Worm (Caenorhabditis elegans): ENCODE measurements around the gene F07H5.10.

F07H5.10 gene

ce11 chrII:8820126-8820972 is 12.0 kb upstream of the F07H5.10 start:
- peak; percentile 4 for TF ChIP-seq snu-23 (GFP tag; optimal IDR thresholded peaks at IDR 0.05)
- TF ChIP-seq pax-3 (tag; optimal IDR thresholded peaks at IDR 0.05) = no peak
- no peak for TF ChIP-seq lsy-2 (tag; optimal IDR thresholded peaks at IDR 0.05)
- TF ChIP-seq zip-4 (GFP tag; optimal IDR thresholded peaks at IDR 0.05) = no peak
- no peak for TF ChIP-seq nhr-12 (tag; optimal IDR thresholded peaks at IDR 0.05)
- peak; percentile 48 for TF ChIP-seq nhr-47 (tag; optimal IDR thresholded peaks at IDR 0.05)
- peak in 1 of 2 experiments; percentile 1 for TF ChIP-seq efl-1 (optimal IDR thresholded peaks at IDR 0.05)
- TF ChIP-seq efl-1 (GFP tag; optimal IDR thresholded peaks at IDR 0.05 in 1 of 2) = peak in 1 of 2 experiments; percentile 89
- TF ChIP-seq unc-62 (GFP tag; optimal IDR thresholded peaks at IDR 0.05) = no peak
- TF ChIP-seq egl-27 (tag; optimal IDR thresholded peaks at IDR 0.05) = no peak
- TF ChIP-seq hlh-17 (GFP tag; optimal IDR thresholded peaks at IDR 0.05; ENCODE audit: borderline replicate concordance) = no peak
- peak; percentile 28 for TF ChIP-seq lir-3 (tag; optimal IDR thresholded peaks at IDR 0.05; ENCODE audit: poor library complexity)
- no peak for TF ChIP-seq tlp-1 (tag; optimal IDR thresholded peaks at IDR 0.05)
- no peak for TF ChIP-seq unc-130 (tag; optimal IDR thresholded peaks at IDR 0.05)
- peak; percentile 35 for TF ChIP-seq aly-2 (tag; optimal IDR thresholded peaks at IDR 0.05)
- TF ChIP-seq isw-1 (GFP tag; IDR thresholded peaks at IDR 0.05) = no peak
- no peak for TF ChIP-seq unc-86 (tag; optimal IDR thresholded peaks at IDR 0.05)
- no peak for TF ChIP-seq fkh-10 (GFP tag; optimal IDR thresholded peaks at IDR 0.05)
- no peak for TF ChIP-seq ceh-90 (tag; optimal IDR thresholded peaks at IDR 0.05)
- peak; percentile 46 for TF ChIP-seq ama-1 (optimal IDR thresholded peaks at IDR 0.05)
- peak; percentile 9 for TF ChIP-seq rnt-1 (tag; optimal IDR thresholded peaks at IDR 0.05)
- no peak for TF ChIP-seq nhr-76 (tag; optimal IDR thresholded peaks at IDR 0.05)
- TF ChIP-seq lin-35 (GFP tag; optimal IDR thresholded peaks at IDR 0.05) = peak in 1 of 2 experiments; percentile 48
- TF ChIP-seq lin-13 (GFP tag; optimal IDR thresholded peaks at IDR 0.05) = peak; percentile 3
- TF ChIP-seq swsn-7 (tag; optimal IDR thresholded peaks at IDR 0.05) = no peak
- no peak for TF ChIP-seq nhr-11 (tag; optimal IDR thresholded peaks at IDR 0.05)
- TF ChIP-seq nhr-71 (tag; optimal IDR thresholded peaks at IDR 0.05) = peak; percentile 35
- no peak for TF ChIP-seq sptf-1 (tag; optimal IDR thresholded peaks at IDR 0.05)
- peak; percentile 31; the same call in 1 of the 2 replicates for TF ChIP-seq nhr-19 (GFP tag; conservative IDR thresholded peaks at IDR 0.05)
- 0 out of 2 replicates have a peak, but pooled peaks have one; percentile 25 for TF ChIP-seq grh-1 (GFP tag; IDR thresholded peaks at IDR 0.05)
- peak; percentile 4 for TF ChIP-seq lin-14 (GFP tag; optimal IDR thresholded peaks at IDR 0.05)
- peak; percentile 8 for TF ChIP-seq lin-15B (tag; optimal IDR thresholded peaks at IDR 0.05)
- peak; percentile 33 for TF ChIP-seq blmp-1 (tag; optimal IDR thresholded peaks at IDR 0.05)
- TF ChIP-seq nhr-20 (tag; optimal IDR thresholded peaks at IDR 0.05) = peak; percentile 57
- TF ChIP-seq tbx-2 (tag; optimal IDR thresholded peaks at IDR 0.05) = peak; percentile 42
- peak in 3 of 6 experiments; percentile 30 to 61 (median 33) for TF ChIP-seq elt-3 (tag; optimal IDR thresholded peaks at IDR 0.05)
- TF ChIP-seq nhr-90 (tag; optimal IDR thresholded peaks at IDR 0.05; ENCODE audit: poor library complexity) = no peak
- TF ChIP-seq ztf-4 (tag; optimal IDR thresholded peaks at IDR 0.05) = peak; percentile 0
- TF ChIP-seq nhr-85 (tag) = peak; percentile 73
- TF ChIP-seq alr-1 (tag; optimal IDR thresholded peaks at IDR 0.05; ENCODE audit: borderline replicate concordance) = no peak
